Worm (Caenorhabditis elegans): Measurements from ENCODE around the gene str-99.

str-99 gene

ce11 chrV:16158391-16158790, at the start of gene str-99:
str-99 (minus strand) TSS chrV:16158491.
- TF ChIP-seq egl-44 (GFP tag; IDR thresholded peaks at IDR 0.05), result no peak

ce11 chrV:16204888-16205287, 46.6 kb upstream of the str-99 start, which contains the start of gene irld-26:
irld-26 (plus strand) TSS chrV:16205188.
- no peak for TF ChIP-seq efl-1 (GFP tag; optimal IDR thresholded peaks at IDR 0.05)
- TF ChIP-seq hsf-1 (GFP tag; IDR thresholded peaks at IDR 0.05), result no peak
- no peak for TF ChIP-seq K11D2.4 (GFP tag; IDR thresholded peaks at IDR 0.05)
- no peak for TF ChIP-seq nfya-2 (GFP tag; IDR thresholded peaks at IDR 0.05)
- no peak for TF ChIP-seq Y79H2A.3 (GFP tag; conservative IDR thresholded peaks at IDR 0.05)
- TF ChIP-seq hrde-1 (tag; optimal IDR thresholded peaks at IDR 0.05; ENCODE audit: borderline replicate concordance), result no peak
- TF ChIP-seq ztf-26 (tag; optimal IDR thresholded peaks at IDR 0.05), result no peak
- TF ChIP-seq him-1 (tag; optimal IDR thresholded peaks at IDR 0.05), result no peak
- no peak for TF ChIP-seq rec-8 (tag; optimal IDR thresholded peaks at IDR 0.05)
- TF ChIP-seq F55B11.4 (tag; optimal IDR thresholded peaks at IDR 0.05; ENCODE audit: borderline replicate concordance, insufficient read depth), result no peak
- TF ChIP-seq unc-130 (GFP tag; optimal IDR thresholded peaks at IDR 0.05), result no peak

ce11 chrV:16202618-16203017, 44.3 kb upstream of the str-99 start, which contains the start of gene F11A5.18:
F11A5.18 (plus strand) TSS chrV:16202918.
- TF ChIP-seq efl-1 (GFP tag; optimal IDR thresholded peaks at IDR 0.05), result no peak
- TF ChIP-seq lin-35 (GFP tag; optimal IDR thresholded peaks at IDR 0.05), result no peak
- no peak for TF ChIP-seq nhr-120 (GFP tag; IDR thresholded peaks at IDR 0.05)
- no peak for TF ChIP-seq bed-1 (GFP tag; IDR thresholded peaks at IDR 0.05)
- TF ChIP-seq tbp1 (GFP tag; optimal IDR thresholded peaks at IDR 0.05), result no peak
- no peak for TF ChIP-seq lin-26 (GFP tag; IDR thresholded peaks at IDR 0.05)
- TF ChIP-seq lin-40 (tag; optimal IDR thresholded peaks at IDR 0.05), result no peak
- TF ChIP-seq dpl-1 (GFP tag; optimal IDR thresholded peaks at IDR 0.05), result no peak
- TF ChIP-seq Y95B8A.8 (GFP tag; IDR thresholded peaks at IDR 0.05), result no peak

- TF ChIP-seq nhr-27 (tag; optimal IDR thresholded peaks at IDR 0.05) (no peak), zim-3 (tag; optimal IDR thresholded peaks at IDR 0.05) (no peak), B0035.1 (tag; optimal IDR thresholded peaks at IDR 0.05) (no peak), attf-6 (GFP tag; IDR thresholded peaks at IDR 0.05) (no peak), nfya-1 (tag; optimal IDR thresholded peaks at IDR 0.05; ENCODE audit: borderline replicate concordance, insufficient read depth) (no peak), ceh-79 (tag; optimal IDR thresholded peaks at IDR 0.05) (no peak), hlh-12 (tag; optimal IDR thresholded peaks at IDR 0.05) (no peak), C17E4.6 (GFP tag; IDR thresholded peaks at IDR 0.05) (no peak), ceh-100 (GFP tag; IDR thresholded peaks at IDR 0.05) (no peak), let-607 (tag; optimal IDR thresholded peaks at IDR 0.05) (no peak), hmg-20 (GFP tag; IDR thresholded peaks at IDR 0.05) (no peak), ztf-26 (tag; optimal IDR thresholded peaks at IDR 0.05) (no peak)
Measured at ce11 chrV:16201730-16202129, 43.4 kb upstream of the str-99 start, which contains the start of gene F11A5.17. F11A5.17 (plus strand) TSS chrV:16202030.

- no peak for TF ChIP-seq aptf-2 (GFP tag; conservative IDR thresholded peaks at IDR 0.05)
- TF ChIP-seq rpc-1 (optimal IDR thresholded peaks at IDR 0.05), result no peak
- no peak for TF ChIP-seq rpc-1 (tag; optimal IDR thresholded peaks at IDR 0.05)
- no peak for TF ChIP-seq athp-1 (tag; optimal IDR thresholded peaks at IDR 0.05)
- TF ChIP-seq let-526 (GFP tag; IDR thresholded peaks at IDR 0.05), result no peak
- TF ChIP-seq sptf-2 (GFP tag; optimal IDR thresholded peaks at IDR 0.05), result no peak
- no peak for TF ChIP-seq ccch-3 (GFP tag; optimal IDR thresholded peaks at IDR 0.05)
- no peak for TF ChIP-seq aptf-3 (GFP tag; IDR thresholded peaks at IDR 0.05)
- no peak for TF ChIP-seq mxl-1 (tag; optimal IDR thresholded peaks at IDR 0.05)
- no peak for TF ChIP-seq tbx-9 (tag; optimal IDR thresholded peaks at IDR 0.05; ENCODE audit: borderline replicate concordance)
- TF ChIP-seq ztf-18 (tag; optimal IDR thresholded peaks at IDR 0.05), result no peak
- no peak for TF ChIP-seq hmg-20 (GFP tag; IDR thresholded peaks at IDR 0.05)
- no peak for TF ChIP-seq zim-3 (tag; optimal IDR thresholded peaks at IDR 0.05)
- no peak for TF ChIP-seq ceh-79 (tag; optimal IDR thresholded peaks at IDR 0.05)
- TF ChIP-seq madf-3 (GFP tag; IDR thresholded peaks at IDR 0.05), result no peak
- no peak for TF ChIP-seq ceh-58 (GFP tag; IDR thresholded peaks at IDR 0.05)
Measured at ce11 chrV:16198016-16198415, 39.7 kb upstream of the str-99 start, which contains the start of gene F11A5.5. F11A5.5 (plus strand) TSS chrV:16198316.

All from whole organism, young adult.